Worm (Caenorhabditis elegans) whole organism, midembryonic: Measurements from ENCODE around the gene col-102.

Experiments
- cog-1 ChIP-seq: sonication (generic microtip); optimal IDR thresholded peaks from 2 replicates; lab custom pipeline; 2016; ENCODE audit warnings: missing genetic modification characterization, missing compliant biosample characterization
- flt-1 ChIP-seq: fragments of 200-800 bp; sonication (Bioruptor generic); IDR thresholded peaks from 2 replicates; pipeline ENCODE4 v1.3.6; 2022; ENCODE audit warnings: missing genetic modification characterization, missing compliant biosample characterization
- klf-2 ChIP-seq: fragments of 200-800 bp; sonication (Bioruptor generic); conservative IDR thresholded peaks from 2 replicates; pipeline ENCODE4 v1.3.6; 2022; ENCODE audit warnings: missing genetic modification reagents, missing genetic modification characterization, missing compliant biosample characterization

- TF ChIP-seq klf-2 (no peak), flt-1 (GFP tag; lab: Robert Waterston, UW) (no peak), cog-1 (tag; lab: Kevin White, UChicago) (no peak)
Measured at ce11 chrIV:639167-639566, 34.9 kb downstream of the col-102 start.
